Fruit fly (Drosophila melanogaster): ENCODE measurements around the gene Jwa.
A peak's percentile ranks its signal among the peaks of the same experiment; 100 is the strongest.

The Jwa gene

dm6 chr2L:18732760-18733530 lies 27.4 kb upstream of the Jwa start (continued):
- TF ChIP-seq Ets65A (GFP tag): no peak
- no peak for TF ChIP-seq sc (optimal IDR thresholded peaks at IDR 0.05)
- TF ChIP-seq sc (GFP tag; optimal IDR thresholded peaks at IDR 0.05): no peak
- no peak for TF ChIP-seq Dfd (GFP tag; optimal IDR thresholded peaks at IDR 0.05)
- TF ChIP-seq pfk (GFP tag; optimal IDR thresholded peaks at IDR 0.05): no peak
- TF ChIP-seq ash1 (GFP tag; optimal IDR thresholded peaks at IDR 0.05): no peak
- TF ChIP-seq CG10654 (GFP tag; optimal IDR thresholded peaks at IDR 0.05): no peak
- no peak for TF ChIP-seq otp (GFP tag; IDR thresholded peaks at IDR 0.05)
- TF ChIP-seq salm (tag; optimal IDR thresholded peaks at IDR 0.05): no peak
- TF ChIP-seq CG2202 (tag; optimal IDR thresholded peaks at IDR 0.05): no peak
- TF ChIP-seq pnt (GFP tag; optimal IDR thresholded peaks at IDR 0.05): no peak
- TF ChIP-seq CG16779 (GFP tag; IDR thresholded peaks at IDR 0.05): no peak
- TF ChIP-seq CG3065 (GFP tag; optimal IDR thresholded peaks at IDR 0.05): no peak
- TF ChIP-seq gsb (GFP tag; IDR thresholded peaks at IDR 0.05): no peak
- no peak for TF ChIP-seq unpg (GFP tag; optimal IDR thresholded peaks at IDR 0.05)

dm6 chr2L:18732291-18732690 lies 26.8 kb upstream of the Jwa start, which contains the start of gene CG10348:
Gene CG10348, minus strand, starts transcription at chr2L:18732524.
- TF ChIP-seq CkIIα-i1 (GFP tag; IDR thresholded peaks at IDR 0.05) (no peak), Hey (tag; optimal IDR thresholded peaks at IDR 0.05) (no peak), jumu (GFP tag; optimal IDR thresholded peaks at IDR 0.05) (no peak), Eip74EF (GFP tag; optimal IDR thresholded peaks at IDR 0.05) (no peak), sr (GFP tag; IDR thresholded peaks at IDR 0.05) (no peak), CG31365 (tag; optimal IDR thresholded peaks at IDR 0.05) (no peak), stwl (tag; optimal IDR thresholded peaks at IDR 0.05) (peak; percentile 52), gcm2 (GFP tag; optimal IDR thresholded peaks at IDR 0.05) (no peak), CG6791 (GFP tag; IDR thresholded peaks at IDR 0.05; ENCODE audit: partially characterized antibody) (0 out of 3 replicates have a peak, but pooled peaks have one; percentile 21), pzg (GFP tag; optimal IDR thresholded peaks at IDR 0.05) (no peak), sens-2 (GFP tag; IDR thresholded peaks at IDR 0.05) (no peak), sima (GFP tag; optimal IDR thresholded peaks at IDR 0.05) (no peak), crol (GFP tag; IDR thresholded peaks at IDR 0.05) (0 out of 2 replicates have a peak, but pooled peaks have one; percentile 5), Vsx1 (GFP tag; optimal IDR thresholded peaks at IDR 0.05) (no peak), CG1647 (GFP tag; optimal IDR thresholded peaks at IDR 0.05) (no peak), CG9437 (GFP tag; optimal IDR thresholded peaks at IDR 0.05) (peak; percentile 98), CG12236 (GFP tag; optimal IDR thresholded peaks at IDR 0.05) (no peak), grau (tag; optimal IDR thresholded peaks at IDR 0.05) (no peak), Dad (GFP tag; optimal IDR thresholded peaks at IDR 0.05) (no peak), CG7928 (GFP tag; optimal IDR thresholded peaks at IDR 0.05) (no peak), sim (GFP tag; IDR thresholded peaks at IDR 0.05) (no peak), lola (GFP tag; optimal IDR thresholded peaks at IDR 0.05) (no peak), CG31441 (GFP tag; IDR thresholded peaks at IDR 0.05) (no peak), YL-1 (GFP tag; optimal IDR thresholded peaks at IDR 0.05) (no peak), CG15601 (tag; optimal IDR thresholded peaks at IDR 0.05) (no peak), eve (GFP tag; optimal IDR thresholded peaks at IDR 0.05) (no peak), MBD-R2 (GFP tag; IDR thresholded peaks at IDR 0.05) (no peak), CG14860 (GFP tag; IDR thresholded peaks at IDR 0.05; ENCODE audit: partially characterized antibody) (no peak), CG16863 (GFP tag; optimal IDR thresholded peaks at IDR 0.05) (no peak), zf30C (GFP tag; optimal IDR thresholded peaks at IDR 0.05) (peak; percentile 43), CG17361 (GFP tag; IDR thresholded peaks at IDR 0.05) (no peak), tin (GFP tag; optimal IDR thresholded peaks at IDR 0.05) (no peak), Max (GFP tag; optimal IDR thresholded peaks at IDR 0.05) (no peak), Jarid2 (GFP tag; optimal IDR thresholded peaks at IDR 0.05) (peak; percentile 55), CG4707 (GFP tag; optimal IDR thresholded peaks at IDR 0.05) (no peak)

Measured in whole organism, embryonic.